Fruit fly (Drosophila melanogaster): ENCODE data around the gene CG15563.

Gene CG15563

DNA sequence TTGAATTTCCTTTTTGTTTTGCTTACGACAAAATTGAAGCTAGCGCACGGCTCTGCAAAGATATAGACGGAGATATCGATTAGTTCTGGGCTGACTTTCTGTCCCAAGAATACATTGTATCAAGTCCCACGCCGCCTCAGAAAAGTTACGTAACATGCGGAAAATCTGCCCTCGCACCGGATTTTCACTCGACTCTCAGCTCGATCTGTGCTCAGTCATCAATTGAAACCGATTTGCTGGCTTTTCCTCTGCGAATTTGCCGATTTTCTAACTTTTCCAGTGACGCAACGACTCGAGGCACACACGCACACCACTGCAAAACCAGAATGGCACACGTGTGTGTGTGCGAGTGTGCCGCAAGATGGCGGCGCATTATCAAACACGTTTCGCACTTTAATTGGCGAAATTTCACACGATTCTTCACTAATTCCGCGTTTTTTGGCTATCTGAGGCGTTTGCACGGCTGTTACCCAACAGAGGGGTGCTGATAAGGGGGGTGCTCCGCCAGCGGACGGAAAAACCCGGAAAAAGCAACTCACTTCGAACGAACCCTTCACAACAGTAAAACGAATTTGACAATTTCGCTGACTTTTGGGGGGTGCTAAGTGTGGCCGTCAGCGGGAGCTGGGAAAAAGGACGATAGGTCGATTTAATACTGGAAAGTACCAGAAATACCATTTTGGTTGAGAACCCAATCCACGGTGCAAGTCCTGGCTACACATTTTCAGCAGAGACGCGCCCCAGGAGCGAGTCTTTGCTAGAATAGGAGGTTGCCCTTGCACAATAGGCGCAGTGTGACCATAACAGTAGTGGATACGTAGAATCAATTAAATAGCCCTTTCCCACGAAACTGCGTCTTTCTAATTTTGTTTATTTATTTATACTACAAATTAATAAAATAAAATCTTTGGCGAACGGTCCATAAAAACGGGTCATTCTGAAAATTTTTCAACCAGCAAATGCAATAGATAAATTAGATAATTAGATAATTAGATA is 12.8 kb downstream of the CG15563 start, which contains the start of gene ATPsynC (continued):
- TF ChIP-seq maf-S (GFP tag; optimal IDR thresholded peaks at IDR 0.05) (peak; percentile 44), CG3407 (GFP tag; optimal IDR thresholded peaks at IDR 0.05) (no peak), Vsx1 (GFP tag; optimal IDR thresholded peaks at IDR 0.05) (no peak), mirr (GFP tag; optimal IDR thresholded peaks at IDR 0.05) (peak; percentile 50), Ets65A (GFP tag) (peak; percentile 69), CG30403 (GFP tag; optimal IDR thresholded peaks at IDR 0.05) (no peak), B-H2 (GFP tag; optimal IDR thresholded peaks at IDR 0.05) (peak; percentile 45), slou (GFP tag; optimal IDR thresholded peaks at IDR 0.05) (peak; percentile 10), sob (GFP tag; IDR thresholded peaks at IDR 0.05) (no peak), ind (GFP tag; optimal IDR thresholded peaks at IDR 0.05) (no peak), pan (optimal IDR thresholded peaks at IDR 0.05) (no peak), pan (GFP tag; optimal IDR thresholded peaks at IDR 0.05 in 1 of 2, IDR thresholded peaks at IDR 0.05 in 1 of 2) (no peak), Taf1 (GFP tag; IDR thresholded peaks at IDR 0.05) (no peak), CG13894 (tag; optimal IDR thresholded peaks at IDR 0.05) (peak; percentile 82), CHES-1-like (GFP tag; optimal IDR thresholded peaks at IDR 0.05) (no peak), Trl (optimal IDR thresholded peaks at IDR 0.05) (no peak), Trl (GFP tag; optimal IDR thresholded peaks at IDR 0.05) (no peak), CG16863 (GFP tag; optimal IDR thresholded peaks at IDR 0.05) (no peak), NK7.1 (GFP tag; optimal IDR thresholded peaks at IDR 0.05) (no peak), tx (GFP tag; optimal IDR thresholded peaks at IDR 0.05) (peak; percentile 24), abd-A (tag; optimal IDR thresholded peaks at IDR 0.05) (peak; percentile 70), ssp (GFP tag; IDR thresholded peaks at IDR 0.05) (no peak), PHDP (tag; optimal IDR thresholded peaks at IDR 0.05) (peak; percentile 42), HLHmδ (GFP tag; optimal IDR thresholded peaks at IDR 0.05) (peak; percentile 80), CG2712 (tag; optimal IDR thresholded peaks at IDR 0.05) (peak; percentile 52), CG18011 (GFP tag; optimal IDR thresholded peaks at IDR 0.05) (no peak), CG4282 (GFP tag; optimal IDR thresholded peaks at IDR 0.05) (no peak), CG31365 (tag; optimal IDR thresholded peaks at IDR 0.05) (peak; percentile 69), CG17612 (GFP tag; IDR thresholded peaks at IDR 0.05) (no peak), CG3281 (GFP tag; optimal IDR thresholded peaks at IDR 0.05) (peak; percentile 57), Scr (GFP tag; IDR thresholded peaks at IDR 0.05; ENCODE audit: partially characterized antibody) (no peak), CG11504 (tag; optimal IDR thresholded peaks at IDR 0.05) (peak; percentile 20), wdn (GFP tag; IDR thresholded peaks at IDR 0.05) (no peak), nerfin-2 (GFP tag; IDR thresholded peaks at IDR 0.05; ENCODE audit: partially characterized antibody) (no peak), CG17802 (tag; optimal IDR thresholded peaks at IDR 0.05) (peak; percentile 78), CG30431 (GFP tag; optimal IDR thresholded peaks at IDR 0.05) (no peak), lilli (GFP tag; optimal IDR thresholded peaks at IDR 0.05) (peak; percentile 75), BtbVII (GFP tag; optimal IDR thresholded peaks at IDR 0.05) (peak; percentile 31), Dfd (GFP tag; optimal IDR thresholded peaks at IDR 0.05) (peak in 1 of 2 experiments; percentile 67), caup (GFP tag; optimal IDR thresholded peaks at IDR 0.05; ENCODE audit: severe bottlenecking) (peak; percentile 27), gcm2 (GFP tag; optimal IDR thresholded peaks at IDR 0.05) (no peak), danr (GFP tag; IDR thresholded peaks at IDR 0.05) (no peak), CG5245 (GFP tag; optimal IDR thresholded peaks at IDR 0.05) (no peak), CG10366 (GFP tag; IDR thresholded peaks at IDR 0.05) (no peak), az2 (GFP tag; optimal IDR thresholded peaks at IDR 0.05) (peak; percentile 93), CG8765 (GFP tag; IDR thresholded peaks at IDR 0.05) (no peak), al (GFP tag; IDR thresholded peaks at IDR 0.05) (no peak), CG42726 (GFP tag; IDR thresholded peaks at IDR 0.05; ENCODE audit: partially characterized antibody) (no peak), klu (GFP tag; IDR thresholded peaks at IDR 0.05) (no peak), her (GFP tag; optimal IDR thresholded peaks at IDR 0.05) (peak; percentile 68)

Measured in whole organism, embryonic.